Worm (Caenorhabditis elegans) whole organism, late embryonic: Measurements from ENCODE around the gene C44B9.3.

ENCODE experiments used
- C08G9.2 ChIP-seq: sonication (generic microtip); optimal IDR thresholded peaks from 2 replicates; lab custom pipeline; 2016; ENCODE audit warnings: mild to moderate bottlenecking, missing genetic modification characterization, moderate library complexity, missing compliant biosample characterization
- F13H6.1 ChIP-seq: sonication (generic microtip); optimal IDR thresholded peaks from 2 replicates; lab custom pipeline; 2016; ENCODE audit warnings: missing genetic modification characterization, missing compliant biosample characterization
- ama-1 ChIP-seq: fragments of 150-350 bp; optimal IDR thresholded peaks from 2 replicates; lab custom pipeline; 2014
- ceh-14 ChIP-seq: sonication (generic microtip); optimal IDR thresholded peaks from 2 replicates; lab custom pipeline; 2016; ENCODE audit warnings: missing genotype, missing genetic modification characterization, missing compliant biosample characterization
- ceh-18 ChIP-seq: sonication (generic microtip); optimal IDR thresholded peaks from 2 replicates; lab custom pipeline; 2016; ENCODE audit warnings: missing genetic modification characterization, missing compliant biosample characterization
- ceh-19 ChIP-seq: fragments of 200-800 bp; sonication (Bioruptor generic); optimal IDR thresholded peaks from 2 replicates; lab custom pipeline; 2018; ENCODE audit warnings: mild to moderate bottlenecking, missing genetic modification characterization, missing compliant biosample characterization
- ceh-22 ChIP-seq: sonication (generic microtip); optimal IDR thresholded peaks from 2 replicates; lab custom pipeline; 2017; ENCODE audit warnings: missing biosample characterization, missing genetic modification characterization
- ceh-31 ChIP-seq: sonication (generic microtip); optimal IDR thresholded peaks from 2 replicates; lab custom pipeline; 2016; ENCODE audit warnings: missing genetic modification characterization, missing compliant biosample characterization
- ceh-34 ChIP-seq: sonication (generic microtip); optimal IDR thresholded peaks from 2 replicates; lab custom pipeline; 2016; ENCODE audit warnings: mild to moderate bottlenecking, missing genetic modification characterization, missing compliant biosample characterization
- ceh-45 ChIP-seq: fragments of 200-800 bp; sonication (Bioruptor generic); IDR thresholded peaks from 2 replicates; pipeline ENCODE4 v1.3.6; 2022; ENCODE audit warnings: missing genetic modification reagents, missing genetic modification characterization, missing compliant biosample characterization
- ceh-6 ChIP-seq: fragments of 200-800 bp; sonication (Bioruptor generic); optimal IDR thresholded peaks from 2 replicates; lab custom pipeline; 2018; ENCODE audit warnings: mild to moderate bottlenecking, missing genetic modification characterization, missing compliant biosample characterization
- che-1 ChIP-seq: sonication (generic microtip); optimal IDR thresholded peaks from 2 replicates; lab custom pipeline; 2016; ENCODE audit warnings: mild to moderate bottlenecking, missing genetic modification characterization, missing compliant biosample characterization
- elt-2 ChIP-seq: sonication (generic microtip); optimal IDR thresholded peaks from 2 replicates; lab custom pipeline; 2016; ENCODE audit warnings: missing genetic modification reagents, missing genetic modification characterization, missing compliant biosample characterization
- elt-4 ChIP-seq: sonication (generic microtip); optimal IDR thresholded peaks from 2 replicates; lab custom pipeline; 2016; ENCODE audit warnings: missing genetic modification characterization, missing compliant biosample characterization
- fkh-10 ChIP-seq: fragments of 150-350 bp; optimal IDR thresholded peaks from 2 replicates; lab custom pipeline; 2014; ENCODE audit warnings: missing biosample characterization, missing genetic modification reagents, missing genetic modification characterization
- gmeb-2 ChIP-seq: sonication (generic microtip); optimal IDR thresholded peaks from 2 replicates; lab custom pipeline; 2016; ENCODE audit warnings: missing genetic modification characterization, inconsistent platforms, missing compliant biosample characterization
- hlh-15 ChIP-seq: sonication (generic microtip); optimal IDR thresholded peaks from 2 replicates; lab custom pipeline; 2016; ENCODE audit warnings: missing genetic modification characterization, missing compliant biosample characterization
- hlh-30 ChIP-seq: sonication (generic microtip); optimal IDR thresholded peaks from 2 replicates; lab custom pipeline; 2017; ENCODE audit warnings: antibody characterized with exemption, missing genetic modification characterization, missing compliant biosample characterization; ENCODE audit not compliant: insufficient read depth
- hlh-6 ChIP-seq: sonication (generic microtip); optimal IDR thresholded peaks from 2 replicates; lab custom pipeline; 2016; ENCODE audit warnings: missing genotype, missing genetic modification characterization, missing compliant biosample characterization
- lim-6 ChIP-seq: sonication (generic microtip); optimal IDR thresholded peaks from 2 replicates; lab custom pipeline; 2016; ENCODE audit warnings: missing genetic modification characterization, missing compliant biosample characterization
- mec-3 ChIP-seq: sonication (generic microtip); optimal IDR thresholded peaks from 2 replicates; lab custom pipeline; 2016; ENCODE audit warnings: borderline replicate concordance, missing genetic modification characterization, missing compliant biosample characterization
- nfya-1 ChIP-seq: sonication (generic microtip); optimal IDR thresholded peaks from 2 replicates; lab custom pipeline; 2017; ENCODE audit warnings: missing genetic modification characterization, mild to moderate bottlenecking, missing compliant biosample characterization, antibody characterized with exemption, moderate library complexity
- npax-4 ChIP-seq: sonication (generic microtip); optimal IDR thresholded peaks from 2 replicates; lab custom pipeline; 2016; ENCODE audit warnings: missing genetic modification characterization, missing compliant biosample characterization
- odd-2 ChIP-seq: sonication (generic microtip); optimal IDR thresholded peaks from 2 replicates; lab custom pipeline; 2017; ENCODE audit warnings: antibody characterized with exemption, mild to moderate bottlenecking, missing genetic modification characterization, missing compliant biosample characterization
- pat-9 ChIP-seq: fragments of 200-800 bp; sonication (Bioruptor generic); optimal IDR thresholded peaks from 2 replicates; lab custom pipeline; 2018; ENCODE audit warnings: mild to moderate bottlenecking, missing genetic modification characterization, moderate library complexity, missing compliant biosample characterization
- pha-2 ChIP-seq: sonication (generic microtip); optimal IDR thresholded peaks from 2 replicates; lab custom pipeline; 2017; ENCODE audit warnings: mild to moderate bottlenecking, missing genetic modification characterization, missing compliant biosample characterization
- pha-4 ChIP-seq: fragments of 150-350 bp; optimal IDR thresholded peaks from 2 replicates; lab custom pipeline; 2018; ENCODE audit warnings: missing biosample characterization, missing genetic modification reagents, missing genetic modification characterization
- pros-1 ChIP-seq: fragments of 150-350 bp; optimal IDR thresholded peaks from 2 replicates; lab custom pipeline; 2014; ENCODE audit warnings: missing biosample characterization, missing genetic modification reagents, missing genetic modification characterization
- ref-2 ChIP-seq: sonication (generic microtip); optimal IDR thresholded peaks from 2 replicates; lab custom pipeline; 2016; ENCODE audit warnings: missing genetic modification characterization, missing compliant biosample characterization
- rnt-1 ChIP-seq: sonication (generic microtip); optimal IDR thresholded peaks from 2 replicates; lab custom pipeline; 2016; ENCODE audit warnings: missing genetic modification characterization, missing compliant biosample characterization
- sox-4 ChIP-seq: sonication (generic microtip); optimal IDR thresholded peaks from 2 replicates; lab custom pipeline; 2017; ENCODE audit warnings: mild to moderate bottlenecking, missing genetic modification characterization, inconsistent platforms, missing compliant biosample characterization
- syd-9 ChIP-seq: sonication (generic microtip); optimal IDR thresholded peaks from 2 replicates; lab custom pipeline; 2016; ENCODE audit warnings: mild to moderate bottlenecking, missing genetic modification characterization, moderate library complexity, missing compliant biosample characterization
- tbx-2 ChIP-seq: sonication (generic microtip); optimal IDR thresholded peaks from 2 replicates; lab custom pipeline; 2016; ENCODE audit warnings: missing genetic modification characterization, missing compliant biosample characterization
- unc-3 ChIP-seq, 2 experiments: fragments of 200-800 bp in 1 of 2; sonication (Bioruptor generic) in 1 of 2; sonication (generic microtip) in 1 of 2; conservative IDR thresholded peaks in 1 of 2; optimal IDR thresholded peaks in 1 of 2; 2 replicates each; pipeline versions ENCODE4 v1.3.6 to Lab custom; 2016 to 2022; ENCODE audit warnings: missing compliant biosample characterization in 2 of 2, missing genetic modification characterization in 2 of 2, missing genetic modification reagents in 1 of 2
- unc-42 ChIP-seq: sonication (generic microtip); optimal IDR thresholded peaks from 2 replicates; lab custom pipeline; 2016; ENCODE audit warnings: missing genotype, missing genetic modification characterization, missing compliant biosample characterization
- unc-55 ChIP-seq: sonication (generic microtip); optimal IDR thresholded peaks from 2 replicates; lab custom pipeline; 2017; ENCODE audit warnings: missing biosample characterization, missing genetic modification reagents, missing genetic modification characterization
- unc-86 ChIP-seq: sonication (generic microtip); optimal IDR thresholded peaks from 2 replicates; lab custom pipeline; 2016; ENCODE audit warnings: missing genetic modification characterization, missing compliant biosample characterization
- ztf-16 ChIP-seq: sonication (generic microtip); optimal IDR thresholded peaks from 2 replicates; lab custom pipeline; 2017; ENCODE audit warnings: missing genetic modification characterization, missing compliant biosample characterization

The C44B9.3 gene

ce11 chrIII:10856830-10857229, 23.2 kb downstream of the C44B9.3 start (continued):
- TF ChIP-seq tbx-2 (peak; percentile 98), ceh-14 (tag; lab: Kevin White, UChicago) (peak; percentile 96), syd-9 (tag; lab: Kevin White, UChicago) (peak; percentile 61), ama-1 (lab: Kevin White, UChicago) (no peak), fkh-10 (GFP tag; lab: Kevin White, UChicago) (no peak), pha-2 (peak; percentile 58), che-1 (tag; lab: Kevin White, UChicago) (no peak), ceh-34 (tag; lab: Kevin White, UChicago) (peak; percentile 91), hlh-6 (tag; lab: Kevin White, UChicago) (peak; percentile 85), hlh-15 (tag; lab: Kevin White, UChicago) (no peak), unc-3 (GFP tag; conservative IDR thresholded peaks at IDR 0.05; lab: Robert Waterston, UW) (no peak), unc-3 (tag; optimal IDR thresholded peaks at IDR 0.05; lab: Kevin White, UChicago) (peak; percentile 49), elt-2 (tag; lab: Kevin White, UChicago) (peak; percentile 84), mec-3 (peak; percentile 96), sox-4 (tag; lab: Kevin White, UChicago) (peak; percentile 3), elt-4 (tag; lab: Kevin White, UChicago) (peak; percentile 93), unc-86 (tag; lab: Kevin White, UChicago) (peak; percentile 39), pat-9 (tag; lab: Kevin White, UChicago) (no peak), ref-2 (tag; lab: Kevin White, UChicago) (peak; percentile 95)

- TF ChIP-seq ceh-34 (tag; lab: Kevin White, UChicago), result peak; percentile 28
- no peak for TF ChIP-seq pat-9 (tag; lab: Kevin White, UChicago)
- TF ChIP-seq pha-4 (tag; lab: Kevin White, UChicago), result no peak
- no peak for TF ChIP-seq ceh-45
- peak; percentile 29 for TF ChIP-seq tbx-2
- TF ChIP-seq pha-2, result no peak
- TF ChIP-seq rnt-1 (tag; lab: Kevin White, UChicago), result no peak
- peak; percentile 61 for TF ChIP-seq ceh-31
- TF ChIP-seq hlh-30, result no peak
- TF ChIP-seq ama-1 (lab: Kevin White, UChicago), result no peak
- peak; percentile 12 for TF ChIP-seq mec-3
- no peak for TF ChIP-seq elt-2 (tag; lab: Kevin White, UChicago)
- peak; percentile 43 for TF ChIP-seq unc-42 (tag; lab: Kevin White, UChicago)
- no peak for TF ChIP-seq fkh-10 (GFP tag; lab: Kevin White, UChicago)
- no peak for TF ChIP-seq odd-2 (tag; lab: Kevin White, UChicago)
- no peak for TF ChIP-seq gmeb-2 (tag; lab: Kevin White, UChicago)
- TF ChIP-seq ceh-14 (tag; lab: Kevin White, UChicago), result peak; percentile 5
- peak; percentile 37 for TF ChIP-seq ceh-19 (GFP tag; lab: Kevin White, UChicago)
- TF ChIP-seq C08G9.2 (tag; lab: Kevin White, UChicago), result peak; percentile 2
- no peak for TF ChIP-seq pros-1
- TF ChIP-seq elt-4 (tag; lab: Kevin White, UChicago), result no peak
- no peak for TF ChIP-seq ztf-16 (tag; lab: Kevin White, UChicago)
- no peak for TF ChIP-seq npax-4 (tag; lab: Kevin White, UChicago)
- TF ChIP-seq ceh-6, result no peak
- no peak for TF ChIP-seq ceh-22 (tag; lab: Kevin White, UChicago)
- peak; percentile 37 for TF ChIP-seq nfya-1 (tag; lab: Kevin White, UChicago)
- peak; percentile 38 for TF ChIP-seq ceh-18 (tag; lab: Kevin White, UChicago)
- TF ChIP-seq lim-6 (tag; lab: Kevin White, UChicago), result no peak
- no peak for TF ChIP-seq F13H6.1 (tag; lab: Kevin White, UChicago)
- TF ChIP-seq unc-55, result peak; percentile 6
- no peak for TF ChIP-seq hlh-6 (tag; lab: Kevin White, UChicago)
- TF ChIP-seq unc-86 (tag; lab: Kevin White, UChicago), result no peak
- TF ChIP-seq ref-2 (tag; lab: Kevin White, UChicago), result peak; percentile 11
These were observed 24.5 kb downstream of the C44B9.3 start, which contains the start of gene Y39A1C.1 for ce11 chrIII:10855398-10855880. Gene Y39A1C.1 (plus strand): TSS chrIII:10855448.
